Worm (Caenorhabditis elegans) whole organism, L1 larva: ENCODE results near the gene sdz-33.

Experiments
- C34B4.2 ChIP-seq: sonication (generic microtip); optimal IDR thresholded peaks from 2 replicates; lab custom pipeline; 2017; ENCODE audit warnings: mild to moderate bottlenecking, missing genetic modification characterization, missing compliant biosample characterization
- Y116A8C.19 ChIP-seq: sonication (generic microtip); optimal IDR thresholded peaks from 2 replicates; lab custom pipeline; 2016; ENCODE audit warnings: missing compliant biosample characterization, missing genetic modification characterization, borderline replicate concordance
- alr-1 ChIP-seq: fragments of 200-800 bp; sonication (Bioruptor generic); optimal IDR thresholded peaks from 2 replicates; lab custom pipeline; 2018; ENCODE audit warnings: borderline replicate concordance, mild to moderate bottlenecking, missing genetic modification characterization, missing compliant biosample characterization
- aly-2 ChIP-seq: fragments of 150-350 bp; optimal IDR thresholded peaks from 2 replicates; lab custom pipeline; 2014; ENCODE audit warnings: missing biosample characterization, missing genetic modification characterization
- ama-1 ChIP-seq: fragments of 150-350 bp; optimal IDR thresholded peaks from 2 replicates; lab custom pipeline; 2014
- blmp-1 ChIP-seq: fragments of 150-350 bp; optimal IDR thresholded peaks from 2 replicates; lab custom pipeline; 2014; ENCODE audit warnings: missing biosample characterization, missing genetic modification characterization
- ceh-8 ChIP-seq: fragments of 200-800 bp; sonication (Bioruptor generic); optimal IDR thresholded peaks from 2 replicates; lab custom pipeline; 2018; ENCODE audit warnings: mild to moderate bottlenecking, missing genetic modification characterization, moderate library complexity, missing compliant biosample characterization
- efl-1 ChIP-seq, 4 experiments: fragments of 150-350 bp; optimal IDR thresholded peaks in 3 of 4; peaks in 1 of 4; 1 replicate in 1 of 4; 2 replicates in 3 of 4; lab custom pipeline; 2014; ENCODE audit warnings: missing biosample characterization in 2 of 4, missing genetic modification characterization in 2 of 4, missing genetic modification reagents in 2 of 4
- efl-3 ChIP-seq: fragments of 200-800 bp; sonication (Bioruptor generic); optimal IDR thresholded peaks from 2 replicates; lab custom pipeline; 2018; ENCODE audit warnings: mild to moderate bottlenecking, missing genetic modification characterization, missing compliant biosample characterization
- egl-13 ChIP-seq: sonication (generic microtip); optimal IDR thresholded peaks from 2 replicates; lab custom pipeline; 2016; ENCODE audit warnings: missing genotype, missing genetic modification reagents, missing genetic modification characterization, missing compliant biosample characterization
- elt-2 ChIP-seq: sonication (generic microtip); optimal IDR thresholded peaks from 2 replicates; lab custom pipeline; 2016; ENCODE audit warnings: missing genetic modification characterization, mild to moderate bottlenecking, inconsistent platforms, missing compliant biosample characterization, missing genetic modification reagents
- fkh-4 ChIP-seq: sonication (generic microtip); optimal IDR thresholded peaks from 2 replicates; lab custom pipeline; 2016; ENCODE audit warnings: missing compliant biosample characterization, missing genetic modification characterization, borderline replicate concordance
- irx-1 ChIP-seq: sonication (generic microtip); optimal IDR thresholded peaks from 2 replicates; lab custom pipeline; 2016; ENCODE audit warnings: missing genetic modification characterization, missing compliant biosample characterization
- isw-1 ChIP-seq: fragments of 200-800 bp; sonication (Bioruptor generic); IDR thresholded peaks from 2 replicates; pipeline ENCODE4 v1.3.6; 2022; ENCODE audit warnings: missing genetic modification characterization, missing compliant biosample characterization
- lin-14 ChIP-seq: fragments of 200-800 bp; sonication (Bioruptor generic); optimal IDR thresholded peaks from 2 replicates; lab custom pipeline; 2018; ENCODE audit warnings: mild to moderate bottlenecking, missing genetic modification characterization, moderate library complexity, missing compliant biosample characterization
- lin-15B ChIP-seq: fragments of 150-350 bp; sonication (generic microtip); optimal IDR thresholded peaks from 3 replicates; lab custom pipeline; 2014; ENCODE audit warnings: missing biosample characterization, missing genetic modification characterization
- lin-35 ChIP-seq, 2 experiments: fragments of 150-350 bp; optimal IDR thresholded peaks; 2 replicates each; lab custom pipeline; 2014; ENCODE audit warnings: missing biosample characterization in 2 of 2, missing genetic modification characterization in 2 of 2, missing genetic modification reagents in 2 of 2
- mdl-1 ChIP-seq, 2 experiments: fragments of 150-350 bp; optimal IDR thresholded peaks; 2 replicates each; lab custom pipeline; 2014 to 2017; ENCODE audit warnings: missing biosample characterization in 2 of 2, missing genetic modification characterization in 2 of 2, inconsistent platforms in 1 of 2
- mef-2 ChIP-seq: fragments of 150-350 bp; optimal IDR thresholded peaks from 2 replicates; lab custom pipeline; 2014; ENCODE audit warnings: missing biosample characterization, missing genetic modification characterization
- nhr-12 ChIP-seq: sonication (generic microtip); optimal IDR thresholded peaks from 2 replicates; lab custom pipeline; 2017; ENCODE audit warnings: missing biosample characterization, missing genetic modification characterization
- nhr-20 ChIP-seq: sonication (generic microtip); optimal IDR thresholded peaks from 2 replicates; lab custom pipeline; 2016; ENCODE audit warnings: mild to moderate bottlenecking, missing genetic modification characterization, missing compliant biosample characterization
- nhr-237 ChIP-seq: fragments of 150-350 bp; optimal IDR thresholded peaks from 2 replicates; lab custom pipeline; 2014; ENCODE audit warnings: missing biosample characterization, missing genetic modification characterization
- nhr-28 ChIP-seq: fragments of 150-350 bp; optimal IDR thresholded peaks from 2 replicates; lab custom pipeline; 2014; ENCODE audit warnings: missing biosample characterization, missing genetic modification characterization
- nhr-71 ChIP-seq: sonication (generic microtip); optimal IDR thresholded peaks from 2 replicates; lab custom pipeline; 2016; ENCODE audit warnings: mild to moderate bottlenecking, missing genetic modification characterization, moderate library complexity, missing compliant biosample characterization
- nhr-77 ChIP-seq: fragments of 150-350 bp; optimal IDR thresholded peaks from 2 replicates; lab custom pipeline; 2014; ENCODE audit warnings: missing biosample characterization, missing genetic modification characterization
- nhr-84 ChIP-seq: sonication (generic microtip); optimal IDR thresholded peaks from 2 replicates; lab custom pipeline; 2017; ENCODE audit warnings: missing biosample characterization, missing genetic modification characterization
- rnt-1 ChIP-seq: sonication (generic microtip); optimal IDR thresholded peaks from 2 replicates; lab custom pipeline; 2016; ENCODE audit warnings: mild to moderate bottlenecking, missing genetic modification characterization, moderate library complexity, missing compliant biosample characterization
- snpc-4 ChIP-seq: fragments of 150-350 bp; optimal IDR thresholded peaks from 2 replicates; lab custom pipeline; 2014; ENCODE audit warnings: missing biosample characterization, missing genetic modification characterization
- sox-4 ChIP-seq: sonication (generic microtip); optimal IDR thresholded peaks from 2 replicates; lab custom pipeline; 2016; ENCODE audit warnings: missing genetic modification characterization, missing compliant biosample characterization
- swsn-7 ChIP-seq: sonication (generic microtip); optimal IDR thresholded peaks from 2 replicates; lab custom pipeline; 2016; ENCODE audit warnings: missing genetic modification characterization, missing compliant biosample characterization
- tlp-1 ChIP-seq: fragments of 150-350 bp; optimal IDR thresholded peaks from 2 replicates; lab custom pipeline; 2014; ENCODE audit warnings: missing biosample characterization, missing genetic modification characterization
- unc-30 ChIP-seq: sonication (generic microtip); optimal IDR thresholded peaks from 2 replicates; lab custom pipeline; 2017; ENCODE audit warnings: missing biosample characterization, missing genetic modification characterization
- unc-62 ChIP-seq: fragments of 150-350 bp; optimal IDR thresholded peaks from 2 replicates; lab custom pipeline; 2014; ENCODE audit warnings: missing biosample characterization, missing genetic modification reagents, missing genetic modification characterization
- unc-86 ChIP-seq: sonication (generic microtip); optimal IDR thresholded peaks from 2 replicates; lab custom pipeline; 2016; ENCODE audit warnings: missing genetic modification characterization, missing compliant biosample characterization
- vab-15 ChIP-seq: sonication (generic microtip); optimal IDR thresholded peaks from 2 replicates; lab custom pipeline; 2017; ENCODE audit warnings: missing genotype, mild to moderate bottlenecking, missing genetic modification characterization, missing compliant biosample characterization
- ztf-11 ChIP-seq, 2 experiments: sonication (generic microtip); optimal IDR thresholded peaks; 2 replicates each; lab custom pipeline; 2016 to 2017; ENCODE audit warnings: missing genetic modification characterization in 2 of 2, missing biosample characterization in 1 of 2, missing compliant biosample characterization in 1 of 2

sdz-33 gene

DNA sequence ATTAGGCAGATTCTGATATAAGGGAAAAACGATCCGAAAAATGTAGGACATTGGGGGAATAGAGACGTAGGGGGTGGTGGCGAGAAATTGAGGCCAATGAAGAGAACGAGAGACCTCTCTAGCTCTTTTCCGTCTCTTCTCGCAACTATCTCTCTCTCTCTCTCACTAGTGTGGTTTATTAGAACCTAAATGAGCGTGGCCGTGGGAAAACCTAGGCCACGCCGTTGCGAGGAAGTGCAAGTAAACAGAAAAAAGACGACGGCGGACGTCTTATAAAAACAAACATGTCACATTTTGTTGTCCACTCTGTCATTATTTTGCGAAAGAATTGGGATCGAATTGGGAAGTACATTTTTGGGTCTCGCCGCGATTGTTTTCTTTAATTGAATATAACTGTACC, 37.3 kb upstream of the sdz-33 start (continued):
- peak; percentile 89 for TF ChIP-seq fkh-4
- peak; percentile 47 for TF ChIP-seq mef-2 (tag; lab: Kevin White, UChicago)
- TF ChIP-seq vab-15: peak; percentile 79
- peak; percentile 86 for TF ChIP-seq nhr-20
- TF ChIP-seq swsn-7 (tag; lab: Kevin White, UChicago): peak; percentile 87
- TF ChIP-seq unc-62 (GFP tag; lab: Kevin White, UChicago): no peak
- TF ChIP-seq blmp-1 (tag; lab: Kevin White, UChicago): peak; percentile 63
- peak; percentile 87 for TF ChIP-seq lin-15B
- TF ChIP-seq egl-13 (tag; lab: Kevin White, UChicago): peak; percentile 64
- TF ChIP-seq efl-3: no peak
- peak; percentile 48 for TF ChIP-seq elt-2 (tag; lab: Kevin White, UChicago)
- peak; percentile 98 for TF ChIP-seq lin-14 (GFP tag; lab: Kevin White, UChicago)
- no peak for TF ChIP-seq unc-30
- TF ChIP-seq unc-86 (tag; lab: Kevin White, UChicago): peak; percentile 71
- TF ChIP-seq alr-1: no peak

DNA sequence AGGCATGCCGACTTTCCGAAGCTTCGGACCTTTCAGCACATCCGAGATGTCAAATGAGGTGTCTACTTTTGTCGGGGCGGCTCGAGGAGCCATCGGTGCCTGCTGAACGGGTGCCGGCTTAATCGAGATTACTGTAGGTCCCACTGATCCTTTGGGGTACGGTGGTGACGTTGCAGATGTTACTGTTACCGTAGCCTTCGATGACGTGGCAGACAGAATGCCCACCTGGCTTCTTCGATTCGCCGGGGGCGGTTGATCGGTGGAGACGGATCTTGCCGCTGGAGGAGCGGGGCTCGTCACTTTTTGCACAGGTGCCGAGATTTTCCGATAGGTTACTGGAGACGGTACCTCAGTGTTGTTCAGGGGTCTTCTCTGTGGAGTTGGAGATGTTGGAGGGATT, 35.7 kb upstream of the sdz-33 start:
- no peak for TF ChIP-seq ceh-8
- TF ChIP-seq, all 84 proteins: peak for 0

DNA sequence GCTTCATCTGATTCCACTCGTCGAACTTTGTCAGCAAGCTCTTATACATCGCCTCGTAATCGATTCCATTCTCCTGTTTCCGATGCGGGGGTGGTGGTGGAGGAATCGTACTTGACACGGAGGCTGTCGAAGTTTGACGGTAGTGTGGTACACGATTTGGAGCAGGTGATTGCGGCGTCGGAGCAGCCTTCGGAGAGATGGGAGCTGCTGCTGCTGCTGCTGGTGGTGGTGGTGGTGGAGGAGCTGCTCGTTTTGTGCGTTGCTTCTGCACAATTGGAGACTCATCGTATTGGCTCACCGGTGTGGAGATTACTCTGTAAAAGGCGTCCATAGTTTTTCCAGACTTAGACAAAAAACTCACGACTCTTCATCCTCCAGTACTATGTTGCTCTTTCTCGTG, 33.0 kb upstream of the sdz-33 start:
- TF ChIP-seq efl-1 (optimal IDR thresholded peaks at IDR 0.05; lab: Kevin White, UChicago): no peak
- TF ChIP-seq efl-1 (GFP tag; optimal IDR thresholded peaks at IDR 0.05 in 1 of 2; lab: Kevin White, UChicago): peak in 1 of 2 experiments; percentile 33
- TF ChIP-seq nhr-71: no peak

DNA sequence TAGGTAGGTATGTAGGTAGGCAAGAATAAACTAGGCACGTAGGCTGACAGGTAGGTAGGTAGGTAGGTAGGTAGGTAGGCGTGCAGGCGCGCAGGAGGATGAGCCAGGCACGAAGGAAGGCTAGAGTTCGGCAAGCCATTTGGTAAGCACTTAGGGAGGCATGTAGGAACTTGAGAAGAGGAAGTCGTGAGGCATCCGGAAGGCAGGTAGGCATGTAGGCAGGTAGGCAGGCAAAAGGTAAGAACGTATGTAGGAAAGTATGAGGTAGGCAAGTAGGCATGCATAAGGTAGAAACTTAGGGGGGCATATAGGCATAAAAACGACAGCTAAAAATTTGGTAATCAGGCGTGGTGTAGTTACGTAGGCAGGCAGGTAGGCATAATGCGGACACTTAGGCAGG, 31.1 kb upstream of the sdz-33 start:
- TF ChIP-seq nhr-237 (tag; lab: Kevin White, UChicago) (no peak), snpc-4 (tag; lab: Kevin White, UChicago) (no peak), nhr-84 (tag; lab: Kevin White, UChicago) (no peak), sox-4 (tag; lab: Kevin White, UChicago) (no peak), ztf-11 (tag; optimal IDR thresholded peaks at IDR 0.05; lab: Kevin White, UChicago) (no peak), egl-13 (tag; lab: Kevin White, UChicago) (no peak), isw-1 (GFP tag; lab: Robert Waterston, UW) (no peak), ama-1 (lab: Kevin White, UChicago) (no peak), nhr-71 (no peak), mdl-1 (tag; optimal IDR thresholded peaks at IDR 0.05; lab: Kevin White, UChicago) (no peak), ceh-8 (no peak), Y116A8C.19 (tag; lab: Kevin White, UChicago) (no peak), nhr-77 (tag; lab: Kevin White, UChicago) (no peak), C34B4.2 (tag; lab: Kevin White, UChicago) (no peak), rnt-1 (tag; lab: Kevin White, UChicago) (no peak), aly-2 (no peak), tlp-1 (tag; lab: Kevin White, UChicago) (no peak), lin-15B (no peak), irx-1 (tag; lab: Kevin White, UChicago) (no peak), nhr-28 (tag; lab: Kevin White, UChicago) (no peak)

DNA sequence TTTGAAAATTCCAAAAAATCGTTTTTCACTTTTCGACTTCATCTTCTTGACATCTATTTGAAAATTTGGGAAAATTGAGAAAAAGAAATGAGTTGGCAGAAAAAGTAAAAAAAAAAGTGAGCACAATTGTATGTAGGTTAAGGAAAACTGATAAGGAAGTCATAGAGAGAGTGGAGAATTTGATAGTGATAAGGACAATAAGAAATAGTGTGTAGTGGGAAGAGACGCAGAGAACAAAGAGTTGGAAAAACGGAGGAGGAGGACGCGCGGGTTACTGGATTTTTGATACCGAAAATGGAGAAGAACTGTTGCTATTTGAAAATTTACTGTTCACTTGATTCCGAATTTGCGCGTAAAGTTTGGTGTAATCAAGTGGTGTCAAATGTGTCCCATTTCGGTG, 28.5 kb upstream of the sdz-33 start, which contains the start of gene Y56A3A.6:
Y56A3A.6 (minus strand) TSS at position 53 of the 400 bp plus-strand sequence.
- TF ChIP-seq elt-2 (tag; lab: Kevin White, UChicago): peak; percentile 59
- no peak for TF ChIP-seq nhr-12 (tag; lab: Kevin White, UChicago)
- peak in 1 of 2 experiments; percentile 2 for TF ChIP-seq lin-35 (GFP tag; optimal IDR thresholded peaks at IDR 0.05; lab: Kevin White, UChicago)
